Worm (Caenorhabditis elegans): ENCODE data around the gene ergo-1.

The ergo-1 gene

ce11 chrV:1008503-1008902, at the start of gene ergo-1:
Gene ergo-1, plus strand, starts transcription at chrV:1008803.
- TF ChIP-seq F13C5.2 (tag; optimal IDR thresholded peaks at IDR 0.05) (no peak), hnd-1 (tag; optimal IDR thresholded peaks at IDR 0.05) (no peak), tbx-11 (GFP tag; IDR thresholded peaks at IDR 0.05) (no peak), aly-1 (tag; optimal IDR thresholded peaks at IDR 0.05) (no peak), ets-7 (tag; optimal IDR thresholded peaks at IDR 0.05) (no peak), hmbx-1 (tag; optimal IDR thresholded peaks at IDR 0.05) (no peak), tbx-37 (GFP tag; conservative IDR thresholded peaks at IDR 0.05) (no peak), flt-1 (GFP tag; IDR thresholded peaks at IDR 0.05) (no peak), ceh-36 (tag; optimal IDR thresholded peaks at IDR 0.05) (no peak), ceh-13 (GFP tag; optimal IDR thresholded peaks at IDR 0.05) (no peak)

ce11 chrV:964739-965283, 43.8 kb upstream of the ergo-1 start, which contains the start of gene sqv-6:
Gene sqv-6, minus strand, starts transcription at chrV:964789.
- TF ChIP-seq tbx-37 (GFP tag; conservative IDR thresholded peaks at IDR 0.05): no peak

- no peak for TF ChIP-seq ceh-36 (tag; optimal IDR thresholded peaks at IDR 0.05)
- TF ChIP-seq tbx-37 (GFP tag; conservative IDR thresholded peaks at IDR 0.05): no peak
- TF ChIP-seq ets-7 (tag; optimal IDR thresholded peaks at IDR 0.05): no peak
- no peak for TF ChIP-seq ama-1 (optimal IDR thresholded peaks at IDR 0.05)
- TF ChIP-seq flt-1 (GFP tag; IDR thresholded peaks at IDR 0.05): no peak
- no peak for TF ChIP-seq hmbx-1 (tag; optimal IDR thresholded peaks at IDR 0.05)
- TF ChIP-seq pes-1 (GFP tag; IDR thresholded peaks at IDR 0.05): no peak
- TF ChIP-seq tbx-11 (GFP tag; IDR thresholded peaks at IDR 0.05): no peak
- TF ChIP-seq aly-1 (tag; optimal IDR thresholded peaks at IDR 0.05): no peak
- no peak for TF ChIP-seq hnd-1 (tag; optimal IDR thresholded peaks at IDR 0.05)
- TF ChIP-seq tra-4 (tag; optimal IDR thresholded peaks at IDR 0.05): no peak
- no peak for TF ChIP-seq B0310.2 (tag; optimal IDR thresholded peaks at IDR 0.05)
- no peak for TF ChIP-seq F13C5.2 (tag; optimal IDR thresholded peaks at IDR 0.05)
- no peak for TF ChIP-seq hmg-4 (GFP tag; optimal IDR thresholded peaks at IDR 0.05)
- no peak for TF ChIP-seq scrt-1 (GFP tag; IDR thresholded peaks at IDR 0.05)
- TF ChIP-seq ceh-13 (GFP tag; optimal IDR thresholded peaks at IDR 0.05): no peak
- TF ChIP-seq sea-1 (GFP tag; conservative IDR thresholded peaks at IDR 0.05): no peak
These were observed 42.4 kb upstream of the ergo-1 start for ce11 chrV:966164-966563.

ce11 chrV:969005-969562, 39.5 kb upstream of the ergo-1 start:
- TF ChIP-seq flt-1 (GFP tag; IDR thresholded peaks at IDR 0.05) (no peak), pes-1 (GFP tag; IDR thresholded peaks at IDR 0.05) (no peak), ceh-36 (tag; optimal IDR thresholded peaks at IDR 0.05) (no peak), tra-4 (tag; optimal IDR thresholded peaks at IDR 0.05) (no peak), F13C5.2 (tag; optimal IDR thresholded peaks at IDR 0.05) (no peak), B0310.2 (tag; optimal IDR thresholded peaks at IDR 0.05) (no peak), aly-1 (tag; optimal IDR thresholded peaks at IDR 0.05) (no peak), sea-1 (GFP tag; conservative IDR thresholded peaks at IDR 0.05) (no peak), hmbx-1 (tag; optimal IDR thresholded peaks at IDR 0.05) (no peak), ceh-13 (GFP tag; optimal IDR thresholded peaks at IDR 0.05) (no peak), ama-1 (optimal IDR thresholded peaks at IDR 0.05) (no peak), tbx-37 (GFP tag; conservative IDR thresholded peaks at IDR 0.05) (no peak), hmg-4 (GFP tag; optimal IDR thresholded peaks at IDR 0.05) (no peak), hnd-1 (tag; optimal IDR thresholded peaks at IDR 0.05) (no peak), tbx-11 (GFP tag; IDR thresholded peaks at IDR 0.05) (no peak), ets-7 (tag; optimal IDR thresholded peaks at IDR 0.05) (no peak), scrt-1 (GFP tag; IDR thresholded peaks at IDR 0.05) (no peak)

ce11 chrV:975184-975583, 33.4 kb upstream of the ergo-1 start:
- TF ChIP-seq hmg-4 (GFP tag; optimal IDR thresholded peaks at IDR 0.05) (peak; percentile 79), F13C5.2 (tag; optimal IDR thresholded peaks at IDR 0.05) (peak; percentile 70), ama-1 (optimal IDR thresholded peaks at IDR 0.05) (no peak), ets-7 (tag; optimal IDR thresholded peaks at IDR 0.05) (no peak), aly-1 (tag; optimal IDR thresholded peaks at IDR 0.05) (no peak), scrt-1 (GFP tag; IDR thresholded peaks at IDR 0.05) (no peak), hnd-1 (tag; optimal IDR thresholded peaks at IDR 0.05) (no peak), ceh-13 (GFP tag; optimal IDR thresholded peaks at IDR 0.05) (no peak), B0310.2 (tag; optimal IDR thresholded peaks at IDR 0.05) (no peak), tra-4 (tag; optimal IDR thresholded peaks at IDR 0.05) (no peak), ceh-36 (tag; optimal IDR thresholded peaks at IDR 0.05) (no peak), tbx-11 (GFP tag; IDR thresholded peaks at IDR 0.05) (no peak), pes-1 (GFP tag; IDR thresholded peaks at IDR 0.05) (peak; percentile 50; the same call in 1 of the 2 replicates)

ce11 chrV:976498-977063, 32.0 kb upstream of the ergo-1 start:
- TF ChIP-seq scrt-1 (GFP tag; IDR thresholded peaks at IDR 0.05) (no peak), flt-1 (GFP tag; IDR thresholded peaks at IDR 0.05) (no peak), tbx-37 (GFP tag; conservative IDR thresholded peaks at IDR 0.05) (no peak), tra-4 (tag; optimal IDR thresholded peaks at IDR 0.05) (no peak), ceh-13 (GFP tag; optimal IDR thresholded peaks at IDR 0.05) (no peak), ceh-36 (tag; optimal IDR thresholded peaks at IDR 0.05) (no peak)

- TF ChIP-seq flt-1 (GFP tag; IDR thresholded peaks at IDR 0.05) (no peak), ceh-36 (tag; optimal IDR thresholded peaks at IDR 0.05) (no peak), tbx-37 (GFP tag; conservative IDR thresholded peaks at IDR 0.05) (no peak), hnd-1 (tag; optimal IDR thresholded peaks at IDR 0.05) (no peak), aly-1 (tag; optimal IDR thresholded peaks at IDR 0.05) (no peak), F13C5.2 (tag; optimal IDR thresholded peaks at IDR 0.05) (no peak), pes-1 (GFP tag; IDR thresholded peaks at IDR 0.05) (no peak), sea-1 (GFP tag; conservative IDR thresholded peaks at IDR 0.05) (no peak), scrt-1 (GFP tag; IDR thresholded peaks at IDR 0.05) (no peak), ets-7 (tag; optimal IDR thresholded peaks at IDR 0.05) (no peak), hmg-4 (GFP tag; optimal IDR thresholded peaks at IDR 0.05) (no peak), ama-1 (optimal IDR thresholded peaks at IDR 0.05) (no peak), ceh-13 (GFP tag; optimal IDR thresholded peaks at IDR 0.05) (no peak), B0310.2 (tag; optimal IDR thresholded peaks at IDR 0.05) (no peak), tra-4 (tag; optimal IDR thresholded peaks at IDR 0.05) (no peak), hmbx-1 (tag; optimal IDR thresholded peaks at IDR 0.05) (no peak), tbx-11 (GFP tag; IDR thresholded peaks at IDR 0.05) (no peak)
These were observed 30.8 kb upstream of the ergo-1 start for ce11 chrV:977853-978252.

All from whole organism, early embryonic.